Worm (Caenorhabditis elegans) whole organism, young adult: ENCODE measurements around the gene hmg-1.1.

Experiments used
- B0336.3 ChIP-seq: fragments of 200-800 bp; sonication (Bioruptor generic); IDR thresholded peaks from 2 replicates; pipeline ENCODE4 v1.3.6; 2022; ENCODE audit warnings: missing genetic modification characterization, missing compliant biosample characterization
- C17E4.6 ChIP-seq: fragments of 200-800 bp; sonication (Bioruptor generic); IDR thresholded peaks from 2 replicates; pipeline ENCODE4 v1.3.6; 2022; ENCODE audit warnings: missing genetic modification reagents, missing genetic modification characterization, missing compliant biosample characterization
- K12H6.12 ChIP-seq: fragments of 200-800 bp; sonication (Bioruptor generic); optimal IDR thresholded peaks from 2 replicates; lab custom pipeline; 2018; ENCODE audit warnings: mild to moderate bottlenecking, missing genetic modification characterization, missing compliant biosample characterization
- Y53F4B.3 ChIP-seq: fragments of 200-800 bp; sonication (Bioruptor generic); IDR thresholded peaks from 2 replicates; pipeline ENCODE4 v1.3.6; 2022; ENCODE audit warnings: missing genetic modification reagents, missing genetic modification characterization, missing compliant biosample characterization
- Y79H2A.3 ChIP-seq: fragments of 200-800 bp; sonication (Bioruptor generic); conservative IDR thresholded peaks from 2 replicates; pipeline ENCODE4 v1.3.6; 2022; ENCODE audit warnings: missing genetic modification reagents, missing genetic modification characterization, missing compliant biosample characterization
- hmg-20 ChIP-seq: fragments of 200-800 bp; sonication (Bioruptor generic); IDR thresholded peaks from 2 replicates; pipeline ENCODE4 v1.3.6; 2022; ENCODE audit warnings: missing genetic modification reagents, missing genetic modification characterization, missing compliant biosample characterization
- lin-40 ChIP-seq: sonication (generic microtip); optimal IDR thresholded peaks from 2 replicates; lab custom pipeline; 2016; ENCODE audit warnings: missing genetic modification characterization, mild to moderate bottlenecking, missing compliant biosample characterization, missing genotype, missing genetic modification reagents
- nfya-2 ChIP-seq: fragments of 200-800 bp; sonication (Bioruptor generic); IDR thresholded peaks from 2 replicates; pipeline ENCODE4 v1.3.6; 2022; ENCODE audit warnings: missing genetic modification reagents, missing genetic modification characterization, missing compliant biosample characterization
- nhr-179 ChIP-seq: sonication (generic microtip); optimal IDR thresholded peaks from 2 replicates; lab custom pipeline; 2016; ENCODE audit warnings: mild to moderate bottlenecking, missing genetic modification characterization, missing compliant biosample characterization
- nhr-27 ChIP-seq: fragments of 200-800 bp; sonication (Bioruptor generic); optimal IDR thresholded peaks from 2 replicates; lab custom pipeline; 2018; ENCODE audit warnings: mild to moderate bottlenecking, missing genetic modification characterization, moderate library complexity, missing compliant biosample characterization
- pha-4 ChIP-seq: fragments of 150-350 bp; sonication (generic microtip); optimal IDR thresholded peaks from 2 replicates; lab custom pipeline; 2014; ENCODE audit warnings: missing biosample characterization, missing genetic modification reagents, missing genetic modification characterization
- snpc-4 ChIP-seq, 5 experiments: fragments of 150-350 bp in 1 of 5; sonication (generic microtip) in 4 of 5; optimal IDR thresholded peaks; 2 replicates each; lab custom pipeline; 2014 to 2018; ENCODE audit warnings: missing genetic modification characterization in 5 of 5, missing biosample characterization in 3 of 5, antibody characterized with exemption in 2 of 5, mild to moderate bottlenecking in 2 of 5, missing compliant biosample characterization in 2 of 5, missing genotype in 2 of 5, moderate library complexity in 2 of 5, missing genetic modification reagents in 1 of 5
- unc-62 ChIP-seq: fragments of 150-350 bp; optimal IDR thresholded peaks from 2 replicates; lab custom pipeline; 2014; ENCODE audit warnings: missing biosample characterization, missing genetic modification reagents, missing genetic modification characterization

- TF ChIP-seq snpc-4 (GFP tag; optimal IDR thresholded peaks at IDR 0.05; lab: Kevin White, UChicago): no peak
- no peak for TF ChIP-seq snpc-4 (tag; optimal IDR thresholded peaks at IDR 0.05; lab: Kevin White, UChicago)
- TF ChIP-seq nhr-27: no peak
- TF ChIP-seq nfya-2 (GFP tag; lab: Robert Waterston, UW): no peak
- no peak for TF ChIP-seq lin-40 (tag; lab: Kevin White, UChicago)
- TF ChIP-seq nhr-179: no peak
- no peak for TF ChIP-seq C17E4.6 (GFP tag; lab: Robert Waterston, UW)
- no peak for TF ChIP-seq pha-4
- TF ChIP-seq hmg-20: no peak
- TF ChIP-seq B0336.3: no peak
- no peak for TF ChIP-seq Y79H2A.3 (GFP tag; lab: Robert Waterston, UW)
- no peak for TF ChIP-seq K12H6.12 (tag; lab: Kevin White, UChicago)
- TF ChIP-seq Y53F4B.3: no peak
- TF ChIP-seq unc-62 (GFP tag; lab: Kevin White, UChicago): no peak
These were observed 45.2 kb upstream of the hmg-1.1 start, which contains the start of gene ace-3 for ce11 chrII:14205335-14205734.
